Worm (Caenorhabditis elegans): ENCODE data around the gene B0244.5.

The B0244.5 gene

ce11 chrIII:5757492-5758045, 12.9 kb downstream of the B0244.5 start:
- TF ChIP-seq fkh-10 (GFP tag; optimal IDR thresholded peaks at IDR 0.05) = peak; percentile 2
- TF ChIP-seq nfya-1 (tag; optimal IDR thresholded peaks at IDR 0.05; ENCODE audit: insufficient read depth) = peak; percentile 48
- TF ChIP-seq elt-3 (tag; optimal IDR thresholded peaks at IDR 0.05) = no peak
- TF ChIP-seq ceh-9 (tag; optimal IDR thresholded peaks at IDR 0.05) = no peak
- no peak for TF ChIP-seq pha-4 (tag; optimal IDR thresholded peaks at IDR 0.05)

DNA sequence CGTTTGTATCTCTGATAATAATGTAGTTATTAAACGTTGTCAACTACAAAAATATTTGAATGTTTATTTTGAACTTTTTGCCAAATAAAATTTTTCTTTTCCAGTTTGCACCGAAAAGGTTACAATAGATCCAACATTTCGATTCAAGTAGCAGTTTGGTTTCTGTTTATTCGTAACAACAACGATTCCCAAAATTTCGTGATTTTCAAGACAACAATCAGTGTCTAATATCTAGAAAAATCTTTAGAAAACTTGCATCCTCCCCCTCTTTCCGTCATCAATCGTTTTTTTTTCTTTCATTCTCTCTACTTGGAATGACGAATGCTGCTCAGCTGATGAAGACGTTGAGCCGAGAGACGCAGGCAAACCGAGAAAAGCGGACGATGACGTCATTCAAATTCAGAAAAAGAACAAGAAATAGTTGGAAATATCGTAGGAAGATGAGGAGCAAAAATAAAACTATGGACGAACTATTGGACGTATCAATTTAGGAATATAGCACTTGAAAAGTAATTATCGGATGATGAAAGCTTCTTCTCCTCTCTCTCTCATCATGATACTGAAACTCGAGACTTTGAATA, 13.9 kb downstream of the B0244.5 start:
- TF ChIP-seq elt-3 (tag; optimal IDR thresholded peaks at IDR 0.05) (no peak), nhr-23 (tag; optimal IDR thresholded peaks at IDR 0.05) (no peak), eor-1 (tag; optimal IDR thresholded peaks at IDR 0.05) (no peak), unc-39 (tag; optimal IDR thresholded peaks at IDR 0.05) (no peak), tbx-2 (tag; optimal IDR thresholded peaks at IDR 0.05) (no peak), pqm-1 (tag; optimal IDR thresholded peaks at IDR 0.05) (no peak), ceh-9 (tag; optimal IDR thresholded peaks at IDR 0.05) (no peak), fkh-10 (GFP tag; optimal IDR thresholded peaks at IDR 0.05) (peak; percentile 96), nhr-11 (tag; optimal IDR thresholded peaks at IDR 0.05) (peak; percentile 71), aly-2 (tag; optimal IDR thresholded peaks at IDR 0.05) (no peak), nhr-67 (tag; optimal IDR thresholded peaks at IDR 0.05) (no peak), nhr-77 (tag; optimal IDR thresholded peaks at IDR 0.05) (no peak), snpc-4 (tag; optimal IDR thresholded peaks at IDR 0.05) (no peak), nhr-28 (tag; optimal IDR thresholded peaks at IDR 0.05) (no peak), lin-39 (tag; optimal IDR thresholded peaks at IDR 0.05) (peak; percentile 82), R02D3.7 (tag; optimal IDR thresholded peaks at IDR 0.05) (no peak), sea-2 (GFP tag; optimal IDR thresholded peaks at IDR 0.05) (no peak), skn-1 (tag; optimal IDR thresholded peaks at IDR 0.05) (peak; percentile 55), ceh-82 (tag; optimal IDR thresholded peaks at IDR 0.05) (no peak), mml-1 (tag; optimal IDR thresholded peaks at IDR 0.05) (no peak), nhr-43 (tag; optimal IDR thresholded peaks at IDR 0.05; ENCODE audit: poor library complexity, severe bottlenecking) (no peak), jun-1 (tag; optimal IDR thresholded peaks at IDR 0.05) (no peak), lin-15B (tag; optimal IDR thresholded peaks at IDR 0.05) (peak; percentile 19), daf-12 (tag; optimal IDR thresholded peaks at IDR 0.05) (no peak), nhr-76 (tag; optimal IDR thresholded peaks at IDR 0.05) (no peak), ZK546.5 (tag; optimal IDR thresholded peaks at IDR 0.05) (no peak), lsy-12 (tag; optimal IDR thresholded peaks at IDR 0.05) (no peak), fkh-2 (tag; optimal IDR thresholded peaks at IDR 0.05) (no peak), egl-27 (tag; optimal IDR thresholded peaks at IDR 0.05) (no peak), ztf-11 (tag; optimal IDR thresholded peaks at IDR 0.05) (no peak), pha-4 (tag; optimal IDR thresholded peaks at IDR 0.05) (no peak), nhr-12 (tag; optimal IDR thresholded peaks at IDR 0.05) (no peak), unc-62 (GFP tag; optimal IDR thresholded peaks at IDR 0.05) (peak; percentile 37), elt-1 (tag; optimal IDR thresholded peaks at IDR 0.05) (peak; percentile 33), nhr-237 (tag; optimal IDR thresholded peaks at IDR 0.05) (no peak), zag-1 (tag; optimal IDR thresholded peaks at IDR 0.05) (no peak), hmg-11 (tag; optimal IDR thresholded peaks at IDR 0.05) (no peak), elt-2 (tag; optimal IDR thresholded peaks at IDR 0.05) (no peak), ztf-4 (tag; optimal IDR thresholded peaks at IDR 0.05) (no peak), ama-1 (optimal IDR thresholded peaks at IDR 0.05) (peak; percentile 71), ceh-28 (tag; optimal IDR thresholded peaks at IDR 0.05) (peak; percentile 19), fos-1 (tag; optimal IDR thresholded peaks at IDR 0.05) (no peak), ceh-16 (tag; optimal IDR thresholded peaks at IDR 0.05) (no peak), egl-5 (tag; optimal IDR thresholded peaks at IDR 0.05) (no peak), nfya-1 (tag; optimal IDR thresholded peaks at IDR 0.05; ENCODE audit: insufficient read depth) (peak; percentile 82), nhr-25 (tag; optimal IDR thresholded peaks at IDR 0.05) (no peak), mdl-1 (tag; optimal IDR thresholded peaks at IDR 0.05) (no peak)

All from whole organism, L3 larva.